Fruit fly (Drosophila melanogaster) whole organism, embryonic: ENCODE results near the gene Fancd2.

Experiments
- CG10654 ChIP-seq: fragments of 200-800 bp; sonication (Bioruptor generic); optimal IDR thresholded peaks from 2 replicates; lab custom pipeline; 2016; ENCODE audit warnings: missing biosample characterization, missing genetic modification characterization
- CG10979 ChIP-seq: fragments of 200-800 bp; sonication (Bioruptor generic); optimal IDR thresholded peaks from 2 replicates; lab custom pipeline; 2018; ENCODE audit warnings: missing biosample characterization, mild to moderate bottlenecking, missing genetic modification characterization, moderate library complexity
- CG11456 ChIP-seq: fragments of 200-800 bp; sonication (Bioruptor generic); IDR thresholded peaks from 3 replicates; pipeline ENCODE4 v1.3.6; 2022; ENCODE audit warnings: missing biosample characterization, missing genetic modification characterization
- CG12155 ChIP-seq: fragments of 200-800 bp; sonication (Bioruptor generic); optimal IDR thresholded peaks from 3 replicates; lab custom pipeline; 2016; ENCODE audit warnings: missing biosample characterization, missing genetic modification characterization
- CG14014 ChIP-seq: fragments of 200-800 bp; sonication (Bioruptor generic); IDR thresholded peaks from 2 replicates; pipeline ENCODE4 v1.3.6; 2022; ENCODE audit warnings: missing biosample characterization, missing genetic modification characterization
- CG14441 ChIP-seq: fragments of 200-800 bp; sonication (Bioruptor generic); IDR thresholded peaks from 2 replicates; pipeline ENCODE4 v1.3.6; 2022; ENCODE audit warnings: missing biosample characterization, missing genetic modification characterization
- CG14860 ChIP-seq: fragments of 200-800 bp; sonication (Bioruptor generic); IDR thresholded peaks from 3 replicates; pipeline ENCODE4 v1.3.6; 2022; ENCODE audit warnings: missing biosample characterization, missing genetic modification characterization; ENCODE audit not compliant: partially characterized antibody
- CG17912 ChIP-seq: fragments of 200-800 bp; sonication (Bioruptor generic); optimal IDR thresholded peaks from 2 replicates; lab custom pipeline; 2018; ENCODE audit warnings: missing biosample characterization, mild to moderate bottlenecking, missing genetic modification characterization
- CG1792 ChIP-seq: fragments of 200-800 bp; sonication (Bioruptor generic); optimal IDR thresholded peaks from 2 replicates; lab custom pipeline; 2016; ENCODE audit warnings: missing biosample characterization, missing genetic modification characterization
- CG18619 ChIP-seq: fragments of 200-800 bp; sonication (Bioruptor generic); optimal IDR thresholded peaks from 3 replicates; lab custom pipeline; 2017; ENCODE audit warnings: missing biosample characterization, mild to moderate bottlenecking, missing genetic modification characterization
- CG2889 ChIP-seq: fragments of 200-800 bp; sonication (Bioruptor generic); IDR thresholded peaks from 3 replicates; pipeline ENCODE4 v1.3.6; 2022; ENCODE audit warnings: missing biosample characterization, missing genetic modification characterization
- CG4328 ChIP-seq: fragments of 200-800 bp; sonication (Bioruptor generic); optimal IDR thresholded peaks from 3 replicates; lab custom pipeline; 2017; ENCODE audit warnings: missing biosample characterization, missing genetic modification reagents, missing genetic modification characterization
- CG4424 ChIP-seq: fragments of 200-800 bp; sonication (Bioruptor generic); optimal IDR thresholded peaks from 3 replicates; lab custom pipeline; 2016; ENCODE audit warnings: missing biosample characterization, missing genetic modification characterization
- CG7987 ChIP-seq: fragments of 200-800 bp; sonication (Bioruptor generic); optimal IDR thresholded peaks from 2 replicates; lab custom pipeline; 2018; ENCODE audit warnings: missing biosample characterization, mild to moderate bottlenecking, missing genetic modification characterization, moderate library complexity
- CG8089 ChIP-seq: fragments of 200-800 bp; sonication (Bioruptor generic); optimal IDR thresholded peaks from 3 replicates; lab custom pipeline; 2016; ENCODE audit warnings: missing biosample characterization, missing genetic modification characterization
- CG8290 ChIP-seq, 3 experiments: fragments of 200-800 bp; sonication (Bioruptor generic); optimal IDR thresholded peaks; 2 replicates each; lab custom pipeline; 2016 to 2019; ENCODE audit warnings: missing biosample characterization in 3 of 3, missing genetic modification characterization in 3 of 3, mild to moderate bottlenecking in 2 of 3, moderate library complexity in 1 of 3
- CG9727 ChIP-seq: fragments of 200-800 bp; sonication (Bioruptor generic); optimal IDR thresholded peaks from 3 replicates; lab custom pipeline; 2017; ENCODE audit warnings: missing biosample characterization, mild to moderate bottlenecking, missing genetic modification characterization
- Camta ChIP-seq: fragments of 200-800 bp; sonication (Bioruptor generic); optimal IDR thresholded peaks from 2 replicates; lab custom pipeline; 2016; ENCODE audit warnings: missing biosample characterization, missing genetic modification characterization
- CkIIα-i1 ChIP-seq: fragments of 200-800 bp; sonication (Bioruptor generic); IDR thresholded peaks from 2 replicates; pipeline ENCODE4 v1.3.6; 2022; ENCODE audit warnings: missing biosample characterization, missing genetic modification characterization
- Dad ChIP-seq: fragments of 200-800 bp; sonication (Bioruptor generic); optimal IDR thresholded peaks from 3 replicates; lab custom pipeline; 2016; ENCODE audit warnings: missing biosample characterization, missing genetic modification characterization
- Elba2 ChIP-seq: fragments of 200-800 bp; sonication (Bioruptor generic); optimal IDR thresholded peaks from 3 replicates; lab custom pipeline; 2016; ENCODE audit warnings: missing biosample characterization, missing genetic modification characterization
- Myb ChIP-seq: fragments of 200-800 bp; sonication (Bioruptor generic); optimal IDR thresholded peaks from 2 replicates; lab custom pipeline; 2016; ENCODE audit warnings: missing biosample characterization, missing genetic modification characterization
- Pdp1 ChIP-seq, 2 experiments: fragments of 200-800 bp; sonication (Bioruptor generic); optimal IDR thresholded peaks; 3 replicates each; lab custom pipeline; 2016; ENCODE audit warnings: missing biosample characterization in 2 of 2, missing genetic modification characterization in 2 of 2, mild to moderate bottlenecking in 1 of 2, moderate library complexity in 1 of 2
- Sry-δ ChIP-seq: fragments of 200-800 bp; sonication (Bioruptor generic); optimal IDR thresholded peaks from 2 replicates; lab custom pipeline; 2016; ENCODE audit warnings: missing biosample characterization, missing genetic modification characterization
- Xrp1 ChIP-seq: fragments of 200-800 bp; sonication (Bioruptor generic); IDR thresholded peaks from 2 replicates; pipeline ENCODE4 v1.3.6; 2022; ENCODE audit warnings: missing biosample characterization, missing genetic modification characterization
- ac ChIP-seq: fragments of 200-800 bp; sonication (Bioruptor generic); optimal IDR thresholded peaks from 3 replicates; lab custom pipeline; 2017; ENCODE audit warnings: missing biosample characterization, mild to moderate bottlenecking, missing genetic modification characterization
- amos ChIP-seq: fragments of 200-800 bp; sonication (Bioruptor generic); IDR thresholded peaks from 2 replicates; pipeline ENCODE4 v1.3.6; 2022; ENCODE audit warnings: missing biosample characterization, missing genetic modification characterization; ENCODE audit not compliant: partially characterized antibody
- ap ChIP-seq: fragments of 200-800 bp; sonication (Bioruptor generic); IDR thresholded peaks from 2 replicates; pipeline ENCODE4 v1.3.6; 2022; ENCODE audit warnings: missing biosample characterization, missing genetic modification characterization
- br ChIP-seq: fragments of >200 bp; optimal IDR thresholded peaks from 2 replicates; lab custom pipeline; 2017
- btn ChIP-seq: fragments of 200-800 bp; sonication (Bioruptor generic); optimal IDR thresholded peaks from 2 replicates; lab custom pipeline; 2016; ENCODE audit warnings: missing biosample characterization, missing genetic modification characterization
- cad ChIP-seq: fragments of >200 bp; optimal IDR thresholded peaks from 2 replicates; lab custom pipeline; 2017; ENCODE audit warnings: missing biosample characterization, missing genetic modification characterization
- cwo ChIP-seq: fragments of 200-800 bp; sonication (Bioruptor generic); optimal IDR thresholded peaks from 3 replicates; lab custom pipeline; 2017; ENCODE audit warnings: missing biosample characterization, missing genetic modification characterization, mild to moderate bottlenecking, moderate library complexity, missing genetic modification reagents
- danr ChIP-seq: fragments of 200-800 bp; sonication (Bioruptor generic); IDR thresholded peaks from 2 replicates; pipeline ENCODE4 v1.3.6; 2022; ENCODE audit warnings: missing biosample characterization, missing genetic modification characterization
- gro ChIP-seq: fragments of 200-800 bp; sonication (Bioruptor generic); optimal IDR thresholded peaks from 2 replicates; lab custom pipeline; 2016; ENCODE audit warnings: missing biosample characterization, missing genetic modification characterization
- her ChIP-seq: fragments of 200-800 bp; sonication (Bioruptor generic); optimal IDR thresholded peaks from 2 replicates; lab custom pipeline; 2016; ENCODE audit warnings: missing biosample characterization, missing genetic modification characterization
- hkb ChIP-seq, 2 experiments: fragments of 200-800 bp in 1 of 2; fragments of >200 bp in 1 of 2; sonication (Bioruptor generic) in 1 of 2; IDR thresholded peaks in 1 of 2; optimal IDR thresholded peaks in 1 of 2; 2 replicates each; pipeline versions ENCODE4 v1.3.6 to Lab custom; 2017 to 2022; ENCODE audit warnings: missing biosample characterization in 1 of 2, missing genetic modification characterization in 1 of 2
- jumu ChIP-seq: fragments of 200-800 bp; sonication (Bioruptor generic); optimal IDR thresholded peaks from 3 replicates; lab custom pipeline; 2016; ENCODE audit warnings: missing biosample characterization, missing genetic modification characterization
- lola ChIP-seq, 3 experiments: fragments of >200 bp in 2 of 3; fragments of 200-800 bp in 1 of 3; sonication (Bioruptor generic) in 1 of 3; optimal IDR thresholded peaks; 2 replicates each; lab custom pipeline; 2017 to 2019; ENCODE audit warnings: missing biosample characterization in 3 of 3, missing genetic modification characterization in 3 of 3, mild to moderate bottlenecking in 1 of 3, moderate library complexity in 1 of 3
- nom ChIP-seq: fragments of 200-800 bp; sonication (Bioruptor generic); optimal IDR thresholded peaks from 2 replicates; lab custom pipeline; 2017; ENCODE audit warnings: missing biosample characterization, missing genetic modification characterization, mild to moderate bottlenecking, moderate library complexity, missing genetic modification reagents
- peb ChIP-seq: fragments of 200-800 bp; sonication (Bioruptor generic); IDR thresholded peaks from 2 replicates; pipeline ENCODE4 v1.3.6; 2022; ENCODE audit warnings: missing biosample characterization, missing genetic modification characterization
- pfk ChIP-seq: fragments of 200-800 bp; sonication (Bioruptor generic); optimal IDR thresholded peaks from 2 replicates; lab custom pipeline; 2018; ENCODE audit warnings: missing biosample characterization, mild to moderate bottlenecking, missing genetic modification characterization, moderate library complexity
- ranshi ChIP-seq: fragments of 200-800 bp; sonication (Bioruptor generic); IDR thresholded peaks from 2 replicates; pipeline ENCODE4 v1.3.6; 2022; ENCODE audit warnings: missing biosample characterization, missing genetic modification characterization
- sisA ChIP-seq: fragments of 200-800 bp; sonication (Bioruptor generic); IDR thresholded peaks from 2 replicates; pipeline ENCODE4 v1.3.6; 2022; ENCODE audit warnings: missing biosample characterization, missing genetic modification characterization
- ttk ChIP-seq: fragments of 200-800 bp; sonication (Bioruptor generic); IDR thresholded peaks from 2 replicates; pipeline ENCODE4 v2.1.2; 2022; ENCODE audit warnings: missing biosample characterization, missing genetic modification characterization
- twi ChIP-seq: fragments of 200-800 bp; optimal IDR thresholded peaks from 2 replicates; lab custom pipeline; 2019; ENCODE audit warnings: missing biosample characterization, mild to moderate bottlenecking, missing genetic modification characterization, moderate library complexity
- unc-4 ChIP-seq: fragments of 200-800 bp; sonication (Bioruptor generic); IDR thresholded peaks from 2 replicates; pipeline ENCODE4 v1.3.6; 2022; ENCODE audit warnings: missing biosample characterization, missing genetic modification characterization; ENCODE audit not compliant: partially characterized antibody
- vfl ChIP-seq: fragments of 200-800 bp; sonication (Bioruptor generic); optimal IDR thresholded peaks from 2 replicates; lab custom pipeline; 2016; ENCODE audit warnings: missing biosample characterization, missing genetic modification characterization
- wor ChIP-seq: fragments of 200-800 bp; sonication (Bioruptor generic); IDR thresholded peaks from 2 replicates; pipeline ENCODE4 v1.3.6; 2022; ENCODE audit warnings: missing biosample characterization, missing genetic modification characterization
- z ChIP-seq: fragments of 200-800 bp; sonication (Bioruptor generic); IDR thresholded peaks from 3 replicates; pipeline ENCODE4 v1.3.6; 2022; ENCODE audit warnings: missing biosample characterization, missing genetic modification characterization

Fancd2 gene

DNA sequence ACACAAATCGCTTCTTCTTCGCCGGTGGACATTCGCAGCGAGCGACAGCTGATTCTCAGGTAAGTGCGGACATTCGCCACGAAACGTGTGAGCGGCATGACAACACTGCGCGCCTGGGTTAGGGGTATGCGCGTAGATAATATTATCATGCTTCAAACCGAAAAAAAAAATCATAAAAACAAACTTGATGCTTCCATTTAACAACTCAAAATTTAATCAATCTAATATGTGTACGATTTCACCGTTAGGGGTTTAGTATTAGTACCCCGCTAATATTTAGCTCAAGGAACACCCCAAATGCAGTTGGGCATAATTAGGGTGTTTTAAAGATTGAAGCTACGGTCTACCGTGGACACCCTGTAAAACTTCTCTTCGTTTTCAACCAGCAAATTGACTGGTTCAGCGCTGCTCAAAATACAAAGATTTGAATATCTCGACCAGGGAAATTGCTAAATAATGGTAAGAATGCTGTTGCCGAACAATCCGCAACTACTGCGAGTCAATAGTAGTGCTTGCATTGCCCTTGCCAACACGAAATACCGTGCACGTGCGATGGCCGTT lies 5.9 kb upstream of the Fancd2 start, which contains the start of the genes CG17271 and RpS20 (continued):
- peak; percentile 18 for TF ChIP-seq hkb (optimal IDR thresholded peaks at IDR 0.05; lab: Kevin White, UChicago)
- TF ChIP-seq hkb (GFP tag; IDR thresholded peaks at IDR 0.05; lab: Robert Waterston, UW): peak; percentile 91
- TF ChIP-seq CG17912 (GFP tag; lab: Kevin White, UChicago): peak; percentile 55
- peak; percentile 58 for TF ChIP-seq ac
- TF ChIP-seq her (GFP tag; lab: Kevin White, UChicago): peak; percentile 92
- peak; percentile 83 for TF ChIP-seq Myb
- TF ChIP-seq Sry-δ (GFP tag; lab: Kevin White, UChicago): peak; percentile 78
- no peak for TF ChIP-seq z (GFP tag; lab: Robert Waterston, UW)
- no peak for TF ChIP-seq br (lab: Kevin White, UChicago)
- TF ChIP-seq CG4328 (GFP tag; lab: Kevin White, UChicago): peak; percentile 87
- TF ChIP-seq CG2889 (GFP tag; lab: Robert Waterston, UW): peak; percentile 86
- TF ChIP-seq nom: peak; percentile 75
- 0 out of 2 replicates have a peak, but pooled peaks have one; percentile 43 for TF ChIP-seq amos
- TF ChIP-seq CG18619 (GFP tag; lab: Kevin White, UChicago): peak; percentile 87
- peak; percentile 61 for TF ChIP-seq danr (GFP tag; lab: Robert Waterston, UW)
- TF ChIP-seq Camta (GFP tag; lab: Kevin White, UChicago): peak; percentile 96
- TF ChIP-seq Xrp1 (GFP tag; lab: Robert Waterston, UW): peak; percentile 92
- TF ChIP-seq CG9727: peak; percentile 91
- peak; percentile 48 for TF ChIP-seq pfk (GFP tag; lab: Kevin White, UChicago)
- TF ChIP-seq sisA (GFP tag; lab: Robert Waterston, UW): peak; percentile 92
- peak; percentile 81 for TF ChIP-seq ap
- peak; percentile 6 for TF ChIP-seq cad
- TF ChIP-seq CG14014 (GFP tag; lab: Robert Waterston, UW): peak; percentile 92
- TF ChIP-seq CG10654 (GFP tag; lab: Kevin White, UChicago): peak; percentile 94
- peak; percentile 95 for TF ChIP-seq Dad (GFP tag; lab: Kevin White, UChicago)
- peak; percentile 86 for TF ChIP-seq ranshi (GFP tag; lab: Robert Waterston, UW)
- TF ChIP-seq btn (GFP tag; lab: Kevin White, UChicago): peak; percentile 83
- TF ChIP-seq CG12155 (GFP tag; lab: Kevin White, UChicago): peak; percentile 88
- TF ChIP-seq twi (tag; lab: Kevin White, UChicago): peak; percentile 78
- TF ChIP-seq CG10979 (tag; lab: Kevin White, UChicago): peak; percentile 86
- TF ChIP-seq Pdp1 (GFP tag; optimal IDR thresholded peaks at IDR 0.05; lab: Kevin White, UChicago): peak; percentile 91 to 95
- 0 out of 2 replicates have a peak, but pooled peaks have one; percentile 16 for TF ChIP-seq unc-4 (GFP tag; lab: Robert Waterston, UW)
- TF ChIP-seq peb (GFP tag; lab: Robert Waterston, UW): peak; percentile 78
- TF ChIP-seq CG14441 (GFP tag; lab: Robert Waterston, UW): peak; percentile 90
- TF ChIP-seq CG4424: peak; percentile 93
- peak; percentile 78 for TF ChIP-seq cwo (GFP tag; lab: Kevin White, UChicago)
- peak; percentile 91 for TF ChIP-seq CG11456
- TF ChIP-seq CG8089 (GFP tag; lab: Kevin White, UChicago): peak; percentile 90
- TF ChIP-seq wor (GFP tag; lab: Robert Waterston, UW): peak; percentile 69
- no peak for TF ChIP-seq CG14860 (GFP tag; lab: Robert Waterston, UW)
- peak; percentile 93 for TF ChIP-seq CG8290 (GFP tag; optimal IDR thresholded peaks at IDR 0.05; lab: Kevin White, UChicago)
- TF ChIP-seq CG8290 (tag; optimal IDR thresholded peaks at IDR 0.05; lab: Kevin White, UChicago): peak; percentile 71 to 75
- peak; percentile 96 for TF ChIP-seq jumu (GFP tag; lab: Kevin White, UChicago)
- TF ChIP-seq CkIIα-i1: no peak
- TF ChIP-seq vfl: peak; percentile 91
- TF ChIP-seq CG7987: peak; percentile 76
- TF ChIP-seq lola (GFP tag; optimal IDR thresholded peaks at IDR 0.05; lab: Kevin White, UChicago): peak in 1 of 3 experiments; percentile 89
- TF ChIP-seq ttk: peak; percentile 89
- TF ChIP-seq gro (GFP tag; lab: Kevin White, UChicago): peak; percentile 93
- TF ChIP-seq CG1792 (GFP tag; lab: Kevin White, UChicago): peak; percentile 94
- TF ChIP-seq Elba2 (GFP tag; lab: Kevin White, UChicago): peak; percentile 35
